Worm (Caenorhabditis elegans): ENCODE measurements around the gene slc-36.5.

- peak; percentile 6 for TF ChIP-seq ceh-28 (tag; optimal IDR thresholded peaks at IDR 0.05)
- peak; percentile 18 for TF ChIP-seq nhr-43 (tag; optimal IDR thresholded peaks at IDR 0.05; ENCODE audit: poor library complexity, severe bottlenecking)
- no peak for TF ChIP-seq zag-1 (tag; optimal IDR thresholded peaks at IDR 0.05)
- TF ChIP-seq nhr-76 (tag; optimal IDR thresholded peaks at IDR 0.05), result peak; percentile 42
- TF ChIP-seq R02D3.7 (tag; optimal IDR thresholded peaks at IDR 0.05), result no peak
- TF ChIP-seq aly-2 (tag; optimal IDR thresholded peaks at IDR 0.05), result no peak
- no peak for TF ChIP-seq unc-62 (GFP tag; optimal IDR thresholded peaks at IDR 0.05)
- TF ChIP-seq nhr-12 (tag; optimal IDR thresholded peaks at IDR 0.05), result no peak
Observed at ce11 chrII:6887319-6888005, 10.6 kb upstream of the slc-36.5 start, which contains the start of gene pmp-2.

Data from whole organism, L3 larva.